Worm (Caenorhabditis elegans) whole organism, early embryonic: ENCODE data around the gene cpsf-4.

Experiments
- B0310.2 ChIP-seq: sonication (generic microtip); optimal IDR thresholded peaks from 2 replicates; lab custom pipeline; 2016; ENCODE audit warnings: mild to moderate bottlenecking, missing genetic modification characterization, missing compliant biosample characterization
- F13C5.2 ChIP-seq: sonication (generic microtip); optimal IDR thresholded peaks from 2 replicates; lab custom pipeline; 2017; ENCODE audit warnings: mild to moderate bottlenecking, missing genetic modification characterization, inconsistent platforms, missing compliant biosample characterization
- aly-1 ChIP-seq: sonication (generic microtip); optimal IDR thresholded peaks from 2 replicates; lab custom pipeline; 2016; ENCODE audit warnings: missing genetic modification characterization, missing compliant biosample characterization
- ama-1 ChIP-seq: fragments of 150-350 bp; optimal IDR thresholded peaks from 2 replicates; lab custom pipeline; 2014
- ceh-13 ChIP-seq: fragments of 200-800 bp; sonication (Bioruptor generic); optimal IDR thresholded peaks from 2 replicates; lab custom pipeline; 2018; ENCODE audit warnings: mild to moderate bottlenecking, missing genetic modification characterization, missing compliant biosample characterization
- ceh-36 ChIP-seq: sonication (generic microtip); optimal IDR thresholded peaks from 2 replicates; lab custom pipeline; 2016; ENCODE audit warnings: missing genetic modification characterization, inconsistent platforms, missing compliant biosample characterization
- ets-7 ChIP-seq: sonication (generic microtip); optimal IDR thresholded peaks from 2 replicates; lab custom pipeline; 2016; ENCODE audit warnings: missing genotype, missing genetic modification characterization, missing compliant biosample characterization
- flt-1 ChIP-seq: fragments of 200-800 bp; sonication (Bioruptor generic); IDR thresholded peaks from 2 replicates; pipeline ENCODE4 v1.3.6; 2022; ENCODE audit warnings: missing genetic modification characterization, missing compliant biosample characterization
- hmbx-1 ChIP-seq: sonication (generic microtip); optimal IDR thresholded peaks from 2 replicates; lab custom pipeline; 2016; ENCODE audit warnings: mild to moderate bottlenecking, missing genetic modification characterization, missing compliant biosample characterization
- hmg-4 ChIP-seq: fragments of 200-800 bp; sonication (Bioruptor generic); optimal IDR thresholded peaks from 2 replicates; lab custom pipeline; 2018; ENCODE audit warnings: mild to moderate bottlenecking, missing genetic modification characterization, missing compliant biosample characterization
- hnd-1 ChIP-seq: sonication (generic microtip); optimal IDR thresholded peaks from 2 replicates; lab custom pipeline; 2016; ENCODE audit warnings: missing genetic modification characterization, missing compliant biosample characterization
- pes-1 ChIP-seq: fragments of 200-800 bp; sonication (Bioruptor generic); IDR thresholded peaks from 2 replicates; pipeline ENCODE4 v1.3.6; 2022; ENCODE audit warnings: missing genetic modification reagents, missing genetic modification characterization, missing compliant biosample characterization
- scrt-1 ChIP-seq: fragments of 200-800 bp; sonication (Bioruptor generic); IDR thresholded peaks from 2 replicates; pipeline ENCODE4 v1.3.6; 2022; ENCODE audit warnings: missing genetic modification characterization, missing compliant biosample characterization
- sea-1 ChIP-seq: fragments of 200-800 bp; sonication (Bioruptor generic); conservative IDR thresholded peaks from 2 replicates; pipeline ENCODE4 v1.3.6; 2022; ENCODE audit warnings: missing genetic modification characterization, missing compliant biosample characterization
- tbx-11 ChIP-seq: fragments of 200-800 bp; sonication (Bioruptor generic); IDR thresholded peaks from 2 replicates; pipeline ENCODE4 v1.3.6; 2022; ENCODE audit warnings: missing genetic modification characterization, missing compliant biosample characterization
- tbx-37 ChIP-seq: fragments of 200-800 bp; sonication (Bioruptor generic); conservative IDR thresholded peaks from 2 replicates; pipeline ENCODE4 v1.3.6; 2022; ENCODE audit warnings: missing genetic modification reagents, missing genetic modification characterization, missing compliant biosample characterization
- tra-4 ChIP-seq: sonication (generic microtip); optimal IDR thresholded peaks from 2 replicates; lab custom pipeline; 2017; ENCODE audit warnings: missing genetic modification characterization, missing compliant biosample characterization

The cpsf-4 gene

DNA sequence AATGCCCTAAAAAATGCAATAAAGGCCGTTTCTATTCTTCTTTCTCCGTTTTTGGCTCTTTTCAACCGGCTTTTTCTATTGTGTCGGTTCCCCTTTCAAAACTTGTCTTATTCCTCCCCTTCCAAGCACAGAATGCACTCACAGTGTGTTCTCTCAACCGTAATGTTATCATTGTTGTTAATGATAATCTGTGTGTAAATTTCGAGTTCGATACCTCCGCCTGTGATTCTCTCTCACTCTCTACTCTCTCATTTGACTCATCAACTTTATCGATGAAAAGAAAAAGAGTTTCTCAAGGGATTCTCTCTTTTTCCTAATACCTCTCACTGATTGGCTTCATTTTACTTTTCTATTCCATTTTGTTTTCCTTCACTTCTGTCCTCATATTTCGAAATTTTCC lies 35.5 kb upstream of the cpsf-4 start:
- TF ChIP-seq aly-1: no peak
- no peak for TF ChIP-seq B0310.2 (tag; lab: Kevin White, UChicago)
- no peak for TF ChIP-seq ets-7
- TF ChIP-seq hmbx-1 (tag; lab: Kevin White, UChicago): no peak
- no peak for TF ChIP-seq tra-4 (tag; lab: Kevin White, UChicago)
- no peak for TF ChIP-seq scrt-1 (GFP tag; lab: Robert Waterston, UW)
- no peak for TF ChIP-seq flt-1
- TF ChIP-seq F13C5.2 (tag; lab: Kevin White, UChicago): no peak
- no peak for TF ChIP-seq ceh-36 (tag; lab: Kevin White, UChicago)
- TF ChIP-seq hmg-4: no peak
- no peak for TF ChIP-seq tbx-37 (GFP tag; lab: Robert Waterston, UW)
- no peak for TF ChIP-seq sea-1 (GFP tag; lab: Robert Waterston, UW)
- TF ChIP-seq tbx-11: no peak
- TF ChIP-seq ceh-13 (GFP tag; lab: Kevin White, UChicago): no peak
- TF ChIP-seq pes-1 (GFP tag; lab: Robert Waterston, UW): no peak
- TF ChIP-seq ama-1 (lab: Kevin White, UChicago): no peak
- TF ChIP-seq hnd-1 (tag; lab: Kevin White, UChicago): no peak

DNA sequence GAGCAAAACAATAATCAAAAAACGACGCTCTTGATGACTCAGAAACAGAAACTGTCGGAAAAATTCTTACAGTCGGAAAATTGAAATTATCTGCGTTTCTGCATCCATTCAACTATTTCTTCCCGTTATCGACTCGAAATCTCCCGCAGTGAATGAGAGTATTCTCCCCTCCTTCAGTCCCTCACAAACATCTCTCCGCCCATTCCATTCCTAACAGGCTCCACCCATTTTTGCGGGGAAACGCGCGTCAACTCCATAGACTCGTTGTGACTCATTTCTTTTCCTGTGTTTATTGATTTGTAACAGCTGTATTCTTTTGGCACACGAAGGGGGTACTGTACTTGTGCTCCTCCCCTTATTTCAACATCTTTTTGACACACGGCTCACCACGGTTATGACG lies 34.6 kb upstream of the cpsf-4 start:
- TF ChIP-seq F13C5.2 (tag; lab: Kevin White, UChicago) (no peak), hmbx-1 (tag; lab: Kevin White, UChicago) (no peak), tra-4 (tag; lab: Kevin White, UChicago) (no peak), sea-1 (GFP tag; lab: Robert Waterston, UW) (no peak), tbx-37 (GFP tag; lab: Robert Waterston, UW) (no peak), scrt-1 (GFP tag; lab: Robert Waterston, UW) (no peak), ama-1 (lab: Kevin White, UChicago) (no peak), hmg-4 (no peak)

DNA sequence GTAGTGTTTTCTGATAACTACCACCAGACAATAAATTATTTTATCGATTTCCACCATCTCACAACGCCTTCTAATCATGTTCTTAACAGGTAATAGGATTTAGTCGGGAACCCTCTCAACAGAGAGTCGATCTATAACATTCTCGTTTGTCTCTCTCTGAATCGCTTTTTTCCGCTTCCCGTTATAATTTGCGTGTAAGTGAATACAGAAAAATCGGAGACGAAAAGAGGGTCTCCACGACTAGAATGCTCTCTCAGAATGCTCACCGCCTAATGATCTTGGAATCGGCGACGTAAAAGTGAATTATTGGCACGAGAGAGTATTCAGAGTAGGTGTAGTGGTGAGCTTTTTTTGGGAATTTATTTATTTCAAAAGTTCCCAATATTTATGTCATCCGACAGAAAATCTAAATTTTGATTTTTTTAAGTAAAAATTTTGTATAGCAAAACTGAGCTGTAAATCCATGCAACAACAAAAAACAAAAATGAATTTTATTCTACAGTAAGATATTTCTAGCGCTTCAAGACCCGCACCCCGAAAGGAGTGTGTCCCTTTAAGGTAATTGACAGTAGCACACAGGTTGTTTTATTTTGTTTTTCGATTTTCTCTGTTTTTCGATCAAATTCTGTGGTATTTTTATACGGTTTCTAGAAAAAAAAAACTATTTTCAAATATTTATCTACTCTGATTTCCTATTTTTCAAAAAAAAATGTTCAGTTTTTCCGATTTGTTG lies 33.7 kb upstream of the cpsf-4 start:
- TF ChIP-seq tbx-11 (no peak), pes-1 (GFP tag; lab: Robert Waterston, UW) (no peak), hmbx-1 (tag; lab: Kevin White, UChicago) (no peak), B0310.2 (tag; lab: Kevin White, UChicago) (no peak), flt-1 (no peak), tra-4 (tag; lab: Kevin White, UChicago) (no peak), hmg-4 (no peak), F13C5.2 (tag; lab: Kevin White, UChicago) (no peak)

DNA sequence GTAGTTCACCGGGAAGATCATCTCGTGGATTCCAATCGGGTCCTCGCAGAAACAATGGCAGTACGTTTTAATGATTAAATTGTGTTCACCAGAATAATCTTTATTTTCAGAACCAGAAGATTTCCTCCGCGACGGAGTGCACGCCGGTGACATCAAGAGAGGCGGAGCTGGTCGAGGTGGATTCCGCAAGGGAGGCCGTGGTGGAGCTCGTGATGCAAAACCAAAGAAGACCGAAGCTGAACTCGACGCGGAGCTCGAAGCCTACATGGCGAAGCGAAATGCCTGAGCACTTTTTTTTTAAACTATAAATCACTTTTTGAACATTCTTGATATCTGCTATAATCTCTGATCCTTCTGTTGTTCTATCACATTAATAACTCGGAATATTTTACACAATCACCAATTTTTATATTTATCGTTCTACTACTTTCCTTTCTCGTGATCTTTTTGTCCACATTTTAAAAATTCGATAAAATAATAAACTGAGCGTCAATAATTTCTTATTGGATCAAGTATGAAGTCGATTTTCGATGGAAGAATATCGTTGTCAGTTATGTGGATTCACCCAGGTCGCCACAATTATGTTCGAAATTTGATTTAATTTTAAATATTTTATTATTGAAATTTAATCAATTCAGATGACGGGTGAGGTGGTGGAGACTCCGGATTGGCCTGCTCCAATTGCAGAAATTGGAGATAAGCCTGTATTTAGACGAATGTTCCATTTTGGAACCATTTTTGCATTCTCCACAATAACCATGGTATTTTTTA lies 31.3 kb upstream of the cpsf-4 start, which contains the start of gene dhhc-6:
Gene dhhc-6, plus strand, starts transcription at position 639 of the 771 bp plus-strand sequence.
- TF ChIP-seq ceh-13 (GFP tag; lab: Kevin White, UChicago) (no peak), hnd-1 (tag; lab: Kevin White, UChicago) (no peak), ets-7 (no peak), scrt-1 (GFP tag; lab: Robert Waterston, UW) (no peak), F13C5.2 (tag; lab: Kevin White, UChicago) (no peak), ceh-36 (tag; lab: Kevin White, UChicago) (no peak), ama-1 (lab: Kevin White, UChicago) (no peak), tra-4 (tag; lab: Kevin White, UChicago) (no peak), hmbx-1 (tag; lab: Kevin White, UChicago) (no peak), tbx-37 (GFP tag; lab: Robert Waterston, UW) (no peak), B0310.2 (tag; lab: Kevin White, UChicago) (no peak), hmg-4 (no peak), pes-1 (GFP tag; lab: Robert Waterston, UW) (no peak), tbx-11 (no peak), sea-1 (GFP tag; lab: Robert Waterston, UW) (no peak), flt-1 (no peak), aly-1 (no peak)

DNA sequence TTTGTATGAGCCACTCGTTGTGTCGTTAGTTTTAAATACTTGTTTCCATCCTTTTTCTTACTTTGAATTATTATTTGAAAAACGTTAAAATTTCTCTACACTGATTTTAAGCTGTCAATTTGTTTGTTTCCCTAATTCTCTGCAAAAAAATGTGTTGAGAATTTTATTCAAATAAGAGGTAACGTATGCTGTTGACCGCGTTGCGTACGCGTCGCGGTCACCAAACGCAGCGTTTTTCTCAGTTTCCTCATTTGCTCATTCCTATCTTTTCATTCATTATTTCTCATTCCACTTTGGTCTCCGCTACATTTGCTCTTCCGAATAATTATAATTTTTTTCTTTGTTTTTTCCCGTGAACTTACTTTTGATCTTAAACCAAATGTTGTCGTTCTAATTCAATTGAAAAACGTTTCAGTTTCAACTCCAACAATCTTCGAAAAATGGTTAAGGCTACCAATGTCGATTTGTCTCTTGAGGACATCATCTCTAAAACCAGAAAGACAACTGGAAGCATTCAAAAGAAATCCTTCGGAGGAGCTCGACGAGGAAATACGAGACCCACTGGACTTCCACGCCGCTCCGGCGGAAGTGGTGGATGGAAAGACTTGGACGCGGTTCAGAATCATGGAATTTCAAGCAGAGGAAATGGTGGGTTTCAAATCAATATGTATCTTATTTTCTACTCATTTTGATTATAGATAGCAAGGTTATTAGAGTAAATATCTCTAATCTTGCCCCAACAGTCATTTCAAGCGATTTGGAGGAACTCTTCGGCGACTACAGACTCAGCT lies 29.8 kb upstream of the cpsf-4 start, which contains the start of gene aly-3:
Gene aly-3, plus strand, starts transcription at position 409 of the 791 bp plus-strand sequence.
- TF ChIP-seq F13C5.2 (tag; lab: Kevin White, UChicago): peak; percentile 19
- TF ChIP-seq sea-1 (GFP tag; lab: Robert Waterston, UW): no peak

DNA sequence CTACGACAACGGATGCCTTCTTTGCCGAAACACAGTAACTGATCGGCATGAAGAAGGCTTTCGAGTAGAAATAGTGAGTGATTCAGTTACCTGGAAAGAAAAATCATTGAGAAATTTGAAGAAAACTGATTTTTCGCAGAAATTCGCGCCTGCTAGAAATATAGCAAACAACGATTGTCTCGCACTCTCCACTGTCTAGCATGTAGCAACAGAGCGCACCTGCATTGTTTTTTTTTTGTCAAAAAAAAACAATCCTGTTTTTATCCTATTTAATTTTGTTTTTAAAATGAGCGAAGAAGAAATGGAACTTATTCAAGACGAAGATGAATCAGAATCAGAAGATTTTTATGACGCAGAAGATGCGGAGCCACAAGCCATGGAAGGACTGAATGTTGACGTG lies 27.8 kb upstream of the cpsf-4 start, which contains the start of the genes ddb-1 and M18.6:
Gene ddb-1, minus strand, starts transcription at position 90 of the 400 bp plus-strand sequence.
Gene M18.6, plus strand, starts transcription at position 235 of the 400 bp plus-strand sequence.
- TF ChIP-seq tbx-11: no peak
- TF ChIP-seq hmbx-1 (tag; lab: Kevin White, UChicago): no peak
- TF ChIP-seq hnd-1 (tag; lab: Kevin White, UChicago): no peak
- no peak for TF ChIP-seq F13C5.2 (tag; lab: Kevin White, UChicago)
- no peak for TF ChIP-seq scrt-1 (GFP tag; lab: Robert Waterston, UW)
- no peak for TF ChIP-seq B0310.2 (tag; lab: Kevin White, UChicago)
- no peak for TF ChIP-seq pes-1 (GFP tag; lab: Robert Waterston, UW)
- TF ChIP-seq tra-4 (tag; lab: Kevin White, UChicago): no peak
- no peak for TF ChIP-seq aly-1
- TF ChIP-seq ceh-13 (GFP tag; lab: Kevin White, UChicago): no peak
- TF ChIP-seq ceh-36 (tag; lab: Kevin White, UChicago): no peak
- TF ChIP-seq sea-1 (GFP tag; lab: Robert Waterston, UW): no peak
- TF ChIP-seq ets-7: no peak
- TF ChIP-seq ama-1 (lab: Kevin White, UChicago): no peak
- no peak for TF ChIP-seq hmg-4
- no peak for TF ChIP-seq flt-1
- no peak for TF ChIP-seq tbx-37 (GFP tag; lab: Robert Waterston, UW)
